Worm (Caenorhabditis elegans) whole organism, L3 larva: ENCODE data around the gene aakg-3.

ENCODE experiments used
- R02D3.7 ChIP-seq: fragments of 150-350 bp; optimal IDR thresholded peaks from 2 replicates; lab custom pipeline; 2014; ENCODE audit warnings: missing biosample characterization, missing genetic modification characterization
- aly-2 ChIP-seq: fragments of 150-350 bp; optimal IDR thresholded peaks from 2 replicates; lab custom pipeline; 2014; ENCODE audit warnings: missing biosample characterization, missing genetic modification characterization
- ceh-82 ChIP-seq: fragments of 150-350 bp; optimal IDR thresholded peaks from 2 replicates; lab custom pipeline; 2014; ENCODE audit warnings: missing biosample characterization, missing genetic modification characterization
- ceh-9 ChIP-seq: sonication (generic microtip); optimal IDR thresholded peaks from 2 replicates; lab custom pipeline; 2018; ENCODE audit warnings: missing biosample characterization, missing genetic modification characterization
- daf-12 ChIP-seq: fragments of 150-350 bp; optimal IDR thresholded peaks from 2 replicates; lab custom pipeline; 2014; ENCODE audit warnings: missing biosample characterization, missing genetic modification reagents, missing genetic modification characterization
- egl-27 ChIP-seq: sonication (generic microtip); optimal IDR thresholded peaks from 4 replicates; lab custom pipeline; 2017; ENCODE audit warnings: missing biosample characterization, missing genetic modification reagents, missing genetic modification characterization
- egl-5 ChIP-seq: fragments of 150-350 bp; optimal IDR thresholded peaks from 2 replicates; lab custom pipeline; 2017; ENCODE audit warnings: missing biosample characterization, missing genetic modification reagents, missing genetic modification characterization, inconsistent platforms
- elt-1 ChIP-seq: fragments of 150-350 bp; optimal IDR thresholded peaks from 2 replicates; lab custom pipeline; 2014; ENCODE audit warnings: missing biosample characterization, missing genetic modification characterization
- elt-2 ChIP-seq: sonication (generic microtip); optimal IDR thresholded peaks from 2 replicates; lab custom pipeline; 2016; ENCODE audit warnings: missing genetic modification reagents, mild to moderate bottlenecking, missing genetic modification characterization, missing compliant biosample characterization
- elt-3 ChIP-seq, 3 experiments: fragments of 150-350 bp in 1 of 3; sonication (generic microtip) in 2 of 3; optimal IDR thresholded peaks; 2 replicates in 2 of 3; 4 replicates in 1 of 3; lab custom pipeline; 2014 to 2017; ENCODE audit warnings: missing biosample characterization in 3 of 3, missing genetic modification characterization in 3 of 3
- eor-1 ChIP-seq, 2 experiments: fragments of 150-350 bp; optimal IDR thresholded peaks; 2 replicates each; lab custom pipeline; 2014 to 2018; ENCODE audit warnings: missing biosample characterization in 2 of 2, missing genetic modification characterization in 2 of 2
- fkh-10 ChIP-seq: sonication (generic microtip); optimal IDR thresholded peaks from 2 replicates; lab custom pipeline; 2017; ENCODE audit warnings: missing biosample characterization, missing genetic modification reagents, missing genetic modification characterization
- fos-1 ChIP-seq: fragments of 150-350 bp; optimal IDR thresholded peaks from 2 replicates; lab custom pipeline; 2014; ENCODE audit warnings: missing biosample characterization, missing genetic modification characterization
- hmg-11 ChIP-seq: sonication (generic microtip); optimal IDR thresholded peaks from 2 replicates; lab custom pipeline; 2016; ENCODE audit warnings: missing genetic modification characterization, missing compliant biosample characterization
- lin-15B ChIP-seq: fragments of 150-350 bp; optimal IDR thresholded peaks from 2 replicates; lab custom pipeline; 2014; ENCODE audit warnings: missing biosample characterization, missing genetic modification characterization
- lin-39 ChIP-seq: fragments of 150-350 bp; optimal IDR thresholded peaks from 2 replicates; lab custom pipeline; 2018; ENCODE audit warnings: missing biosample characterization, missing genetic modification reagents, missing genetic modification characterization
- lsy-12 ChIP-seq: sonication (generic microtip); optimal IDR thresholded peaks from 2 replicates; lab custom pipeline; 2016; ENCODE audit warnings: mild to moderate bottlenecking, missing genetic modification characterization, missing compliant biosample characterization
- mdl-1 ChIP-seq: fragments of 150-350 bp; optimal IDR thresholded peaks from 2 replicates; lab custom pipeline; 2014; ENCODE audit warnings: missing biosample characterization, missing genetic modification characterization
- nfya-1 ChIP-seq: sonication (generic microtip); optimal IDR thresholded peaks from 2 replicates; lab custom pipeline; 2017; ENCODE audit warnings: missing genetic modification characterization, mild to moderate bottlenecking, missing compliant biosample characterization, antibody characterized with exemption, moderate library complexity; ENCODE audit not compliant: insufficient read depth
- nhr-11 ChIP-seq: fragments of 150-350 bp; optimal IDR thresholded peaks from 2 replicates; lab custom pipeline; 2014; ENCODE audit warnings: missing biosample characterization, missing genetic modification characterization
- nhr-12 ChIP-seq: fragments of 150-350 bp; optimal IDR thresholded peaks from 2 replicates; lab custom pipeline; 2014; ENCODE audit warnings: missing biosample characterization, missing genetic modification characterization
- nhr-23 ChIP-seq: fragments of 150-350 bp; optimal IDR thresholded peaks from 2 replicates; lab custom pipeline; 2014; ENCODE audit warnings: missing biosample characterization, missing genetic modification reagents, missing genetic modification characterization
- nhr-25 ChIP-seq: sonication (generic microtip); optimal IDR thresholded peaks from 2 replicates; lab custom pipeline; 2017; ENCODE audit warnings: missing biosample characterization, missing genetic modification characterization
- nhr-28 ChIP-seq: fragments of 150-350 bp; optimal IDR thresholded peaks from 2 replicates; lab custom pipeline; 2014; ENCODE audit warnings: missing biosample characterization, missing genetic modification characterization
- nhr-43 ChIP-seq: sonication (generic microtip); optimal IDR thresholded peaks from 2 replicates; lab custom pipeline; 2016; ENCODE audit warnings: mild to moderate bottlenecking, missing genetic modification characterization, missing compliant biosample characterization; ENCODE audit not compliant: poor library complexity, severe bottlenecking
- nhr-67 ChIP-seq: fragments of 150-350 bp; optimal IDR thresholded peaks from 2 replicates; lab custom pipeline; 2014; ENCODE audit warnings: missing biosample characterization, missing genetic modification characterization
- nhr-76 ChIP-seq: fragments of 150-350 bp; sonication (generic microtip); optimal IDR thresholded peaks from 5 replicates; lab custom pipeline; 2014; ENCODE audit warnings: missing biosample characterization, missing genetic modification characterization
- nhr-77 ChIP-seq: fragments of 150-350 bp; optimal IDR thresholded peaks from 2 replicates; lab custom pipeline; 2014; ENCODE audit warnings: missing biosample characterization, missing genetic modification characterization
- pha-4 ChIP-seq: fragments of 150-350 bp; optimal IDR thresholded peaks from 2 replicates; lab custom pipeline; 2014; ENCODE audit warnings: missing biosample characterization, missing genetic modification reagents, missing genetic modification characterization
- pqm-1 ChIP-seq: fragments of 150-350 bp; optimal IDR thresholded peaks from 2 replicates; lab custom pipeline; 2017; ENCODE audit warnings: missing biosample characterization, missing genetic modification characterization, inconsistent platforms
- sea-2 ChIP-seq: fragments of 150-350 bp; sonication (generic microtip); optimal IDR thresholded peaks from 4 replicates; lab custom pipeline; 2014; ENCODE audit warnings: missing biosample characterization, missing genetic modification reagents, missing genetic modification characterization
- snpc-4 ChIP-seq: fragments of 150-350 bp; optimal IDR thresholded peaks from 2 replicates; lab custom pipeline; 2014; ENCODE audit warnings: missing biosample characterization, missing genetic modification characterization
- unc-62 ChIP-seq: fragments of 150-350 bp; sonication (generic microtip); optimal IDR thresholded peaks from 4 replicates; lab custom pipeline; 2014; ENCODE audit warnings: missing biosample characterization, missing genetic modification reagents, missing genetic modification characterization
- zag-1 ChIP-seq: fragments of 150-350 bp; optimal IDR thresholded peaks from 2 replicates; lab custom pipeline; 2014; ENCODE audit warnings: missing biosample characterization, missing genetic modification characterization

Gene aakg-3

DNA sequence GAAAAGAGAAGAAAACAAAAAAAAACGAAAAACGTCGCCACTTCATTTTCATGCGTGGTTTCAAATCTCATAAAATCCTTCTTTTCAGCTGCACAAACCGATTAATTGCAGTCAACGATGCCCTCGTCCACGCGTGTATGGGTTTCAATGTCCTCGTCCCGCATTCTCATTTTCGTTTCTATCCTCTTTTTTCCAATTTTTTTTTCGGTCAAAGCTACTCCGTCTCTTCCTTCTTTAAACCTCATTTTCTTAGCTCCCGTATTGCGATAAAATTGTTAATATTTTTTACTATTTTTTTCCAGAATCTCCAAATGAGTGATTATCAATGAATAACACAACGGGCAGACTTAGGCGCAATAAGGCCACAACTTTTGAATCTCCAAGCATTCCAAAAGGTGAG, at the start of gene aakg-3:
Gene aakg-3, plus strand, starts transcription at position 301 of the 400 bp plus-strand sequence.
- TF ChIP-seq nhr-12 (tag; lab: Kevin White, UChicago) (no peak), fos-1 (no peak), snpc-4 (tag; lab: Kevin White, UChicago) (no peak), egl-5 (tag; lab: Kevin White, UChicago) (peak; percentile 33), lsy-12 (tag; lab: Kevin White, UChicago) (no peak), mdl-1 (tag; lab: Kevin White, UChicago) (no peak)
- TF ChIP-seq, all 47 proteins: peak for 1

ce11 chrX:2927576-2927975, 48.7 kb upstream of the aakg-3 start:
- TF ChIP-seq elt-3 (tag; optimal IDR thresholded peaks at IDR 0.05; lab: Kevin White, UChicago), result no peak
- TF ChIP-seq ceh-82 (tag; lab: Kevin White, UChicago), result no peak
- no peak for TF ChIP-seq pqm-1 (tag; lab: Kevin White, UChicago)
- no peak for TF ChIP-seq nhr-28 (tag; lab: Kevin White, UChicago)
- no peak for TF ChIP-seq sea-2 (GFP tag; lab: Kevin White, UChicago)
- no peak for TF ChIP-seq elt-1
- no peak for TF ChIP-seq nhr-76
- no peak for TF ChIP-seq eor-1 (tag; optimal IDR thresholded peaks at IDR 0.05; lab: Kevin White, UChicago)
- no peak for TF ChIP-seq egl-27 (tag; lab: Kevin White, UChicago)
- TF ChIP-seq nfya-1, result no peak
- no peak for TF ChIP-seq unc-62
- TF ChIP-seq R02D3.7, result no peak
- TF ChIP-seq ceh-9 (tag; lab: Kevin White, UChicago), result no peak
- TF ChIP-seq lin-39, result no peak
- no peak for TF ChIP-seq nhr-25 (tag; lab: Kevin White, UChicago)
- no peak for TF ChIP-seq aly-2
- TF ChIP-seq nhr-43 (tag; lab: Kevin White, UChicago), result no peak

DNA sequence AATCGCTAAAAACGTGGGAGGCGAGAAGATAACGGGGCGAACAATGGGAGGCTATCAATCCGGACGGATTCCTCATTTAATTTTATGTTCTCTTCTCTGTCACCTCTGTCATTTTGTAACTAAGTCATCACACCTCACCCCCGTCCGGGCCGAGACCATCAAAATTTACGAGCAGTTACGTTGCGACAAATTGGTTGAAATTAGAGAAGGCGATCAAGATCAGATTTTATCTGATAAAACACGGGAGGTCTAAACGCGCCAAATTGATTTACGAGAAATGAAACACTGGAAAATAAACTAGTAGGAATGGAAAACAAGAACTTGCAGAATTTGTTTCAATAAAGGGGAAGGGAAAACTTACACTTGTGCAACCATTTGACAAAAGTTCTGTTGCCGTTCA, 48.2 kb upstream of the aakg-3 start:
- TF ChIP-seq egl-5 (tag; lab: Kevin White, UChicago) (peak; percentile 56), nhr-43 (tag; lab: Kevin White, UChicago) (no peak)

ce11 chrX:2931852-2932251, 44.4 kb upstream of the aakg-3 start:
- TF ChIP-seq pha-4 (tag; lab: Kevin White, UChicago) (peak; percentile 24), elt-2 (tag; lab: Kevin White, UChicago) (peak; percentile 89), hmg-11 (tag; lab: Kevin White, UChicago) (no peak), pqm-1 (tag; lab: Kevin White, UChicago) (peak; percentile 75)

- TF ChIP-seq lin-15B, result no peak
- no peak for TF ChIP-seq nhr-67 (tag; lab: Kevin White, UChicago)
- TF ChIP-seq egl-5 (tag; lab: Kevin White, UChicago), result no peak
- no peak for TF ChIP-seq ceh-9 (tag; lab: Kevin White, UChicago)
- no peak for TF ChIP-seq nhr-23
- no peak for TF ChIP-seq snpc-4 (tag; lab: Kevin White, UChicago)
- no peak for TF ChIP-seq R02D3.7
- no peak for TF ChIP-seq zag-1
- TF ChIP-seq elt-1, result no peak
- no peak for TF ChIP-seq ceh-82 (tag; lab: Kevin White, UChicago)
- TF ChIP-seq aly-2, result no peak
- TF ChIP-seq nhr-77, result no peak
- no peak for TF ChIP-seq daf-12
- no peak for TF ChIP-seq sea-2 (GFP tag; lab: Kevin White, UChicago)
Measured at ce11 chrX:2933061-2933460, 43.2 kb upstream of the aakg-3 start, which contains the start of gene fard-1. Gene fard-1 (plus strand): TSS chrX:2933361.

- peak; percentile 53 for TF ChIP-seq fkh-10 (GFP tag; lab: Kevin White, UChicago)
- no peak for TF ChIP-seq nhr-11 (tag; lab: Kevin White, UChicago)
- peak; percentile 61 for TF ChIP-seq hmg-11 (tag; lab: Kevin White, UChicago)
- peak; percentile 37 for TF ChIP-seq lin-39
Measured at ce11 chrX:2939085-2939484, 37.2 kb upstream of the aakg-3 start.
